Fruit fly (Drosophila melanogaster) whole organism, embryonic: ENCODE results near the gene CG2247.

Experiments
- Asciz ChIP-seq: fragments of 200-800 bp; sonication (Bioruptor generic); optimal IDR thresholded peaks from 2 replicates; lab custom pipeline; 2017; ENCODE audit warnings: missing biosample characterization, mild to moderate bottlenecking, missing genetic modification characterization, missing genetic modification reagents
- C15 ChIP-seq: fragments of 200-800 bp; sonication (Bioruptor generic); IDR thresholded peaks from 3 replicates; pipeline ENCODE4 v1.3.6; 2022; ENCODE audit warnings: missing biosample characterization, missing genetic modification characterization
- CG10431 ChIP-seq: fragments of 200-800 bp; sonication (Bioruptor generic); optimal IDR thresholded peaks from 3 replicates; lab custom pipeline; 2018; ENCODE audit warnings: missing biosample characterization, mild to moderate bottlenecking, missing genetic modification characterization
- CG11247 ChIP-seq: fragments of 200-800 bp; sonication (Bioruptor generic); IDR thresholded peaks from 2 replicates; pipeline ENCODE4 v1.3.6; 2022; ENCODE audit warnings: missing biosample characterization, missing genetic modification characterization
- CG14965 ChIP-seq: fragments of 200-800 bp; sonication (Bioruptor generic); optimal IDR thresholded peaks from 2 replicates; lab custom pipeline; 2016; ENCODE audit warnings: missing biosample characterization, missing genetic modification characterization, borderline replicate concordance
- CG1603 ChIP-seq: fragments of 200-800 bp; sonication (Bioruptor generic); optimal IDR thresholded peaks from 2 replicates; lab custom pipeline; 2019; ENCODE audit warnings: missing biosample characterization, mild to moderate bottlenecking, missing genetic modification characterization, moderate library complexity
- CG1647 ChIP-seq: fragments of 200-800 bp; sonication (Bioruptor generic); optimal IDR thresholded peaks from 3 replicates; lab custom pipeline; 2016; ENCODE audit warnings: missing biosample characterization, missing genetic modification characterization
- CG17385 ChIP-seq: fragments of 200-800 bp; sonication (Bioruptor generic); optimal IDR thresholded peaks from 3 replicates; lab custom pipeline; 2018; ENCODE audit warnings: missing biosample characterization, mild to moderate bottlenecking, missing genetic modification characterization
- CG18476 ChIP-seq: fragments of 200-800 bp; sonication (Bioruptor generic); optimal IDR thresholded peaks from 2 replicates; lab custom pipeline; 2016; ENCODE audit warnings: missing biosample characterization, mild to moderate bottlenecking, missing genetic modification characterization
- CG30431 ChIP-seq: fragments of 200-800 bp; sonication (Bioruptor generic); optimal IDR thresholded peaks from 2 replicates; lab custom pipeline; 2017; ENCODE audit warnings: missing biosample characterization, missing genetic modification characterization
- CG34422 ChIP-seq: fragments of 200-800 bp; sonication (Bioruptor generic); IDR thresholded peaks from 3 replicates; pipeline ENCODE4 v1.3.6; 2022; ENCODE audit warnings: missing biosample characterization, missing genetic modification characterization
- CG6254 ChIP-seq: fragments of 200-800 bp; sonication (Bioruptor generic); optimal IDR thresholded peaks from 3 replicates; lab custom pipeline; 2017; ENCODE audit warnings: mild to moderate bottlenecking, missing biosample characterization, missing genetic modification reagents, missing genetic modification characterization
- CG6689 ChIP-seq: fragments of 200-800 bp; sonication (Bioruptor generic); IDR thresholded peaks from 2 replicates; pipeline ENCODE4 v1.3.6; 2022; ENCODE audit warnings: missing biosample characterization, missing genetic modification characterization
- CG7839 ChIP-seq: fragments of 200-800 bp; sonication (Bioruptor generic); optimal IDR thresholded peaks from 3 replicates; lab custom pipeline; 2018; ENCODE audit warnings: missing biosample characterization, mild to moderate bottlenecking, missing genetic modification characterization, moderate library complexity
- CG8388 ChIP-seq: fragments of 200-800 bp; sonication (Bioruptor generic); optimal IDR thresholded peaks from 2 replicates; lab custom pipeline; 2019; ENCODE audit warnings: missing biosample characterization, mild to moderate bottlenecking, missing genetic modification characterization, moderate library complexity
- CoRest ChIP-seq: fragments of 200-800 bp; sonication (Bioruptor generic); optimal IDR thresholded peaks from 3 replicates; lab custom pipeline; 2018; ENCODE audit warnings: missing biosample characterization, mild to moderate bottlenecking, missing genetic modification characterization, moderate library complexity
- D ChIP-seq, 2 experiments: fragments of 200-800 bp in 1 of 2; fragments of >200 bp in 1 of 2; sonication (Bioruptor generic) in 1 of 2; optimal IDR thresholded peaks; 2 replicates in 1 of 2; 3 replicates in 1 of 2; lab custom pipeline; 2017; ENCODE audit warnings: mild to moderate bottlenecking in 1 of 2, missing biosample characterization in 1 of 2, missing genetic modification characterization in 1 of 2, missing genetic modification reagents in 1 of 2
- D19A ChIP-seq: fragments of 200-800 bp; optimal IDR thresholded peaks from 3 replicates; lab custom pipeline; 2019; ENCODE audit warnings: missing biosample characterization, mild to moderate bottlenecking, missing genetic modification characterization, moderate library complexity
- HHEX ChIP-seq: fragments of 200-800 bp; sonication (Bioruptor generic); optimal IDR thresholded peaks from 3 replicates; lab custom pipeline; 2017; ENCODE audit warnings: missing biosample characterization, mild to moderate bottlenecking, missing genetic modification characterization, missing genetic modification reagents
- Hmr ChIP-seq: fragments of 200-800 bp; sonication (Bioruptor generic); optimal IDR thresholded peaks from 3 replicates; lab custom pipeline; 2017; ENCODE audit warnings: mild to moderate bottlenecking, missing biosample characterization, missing genetic modification reagents, missing genetic modification characterization
- Nf-YB ChIP-seq: fragments of 200-800 bp; sonication (Bioruptor generic); optimal IDR thresholded peaks from 3 replicates; lab custom pipeline; 2019; ENCODE audit warnings: missing biosample characterization, mild to moderate bottlenecking, missing genetic modification characterization, moderate library complexity
- Oli ChIP-seq: fragments of 200-800 bp; sonication (Bioruptor generic); optimal IDR thresholded peaks from 2 replicates; lab custom pipeline; 2018; ENCODE audit warnings: missing biosample characterization, mild to moderate bottlenecking, missing genetic modification characterization, moderate library complexity
- Ptx1 ChIP-seq: fragments of 200-800 bp; sonication (Bioruptor generic); IDR thresholded peaks from 2 replicates; pipeline ENCODE4 v1.3.6; 2022; ENCODE audit warnings: missing biosample characterization, missing genetic modification characterization
- Sox102F ChIP-seq: fragments of 200-800 bp; sonication (Bioruptor generic); optimal IDR thresholded peaks from 2 replicates; lab custom pipeline; 2018; ENCODE audit warnings: missing biosample characterization, mild to moderate bottlenecking, missing genetic modification characterization, moderate library complexity
- Ssrp ChIP-seq: fragments of 200-800 bp; sonication (Bioruptor generic); optimal IDR thresholded peaks from 2 replicates; lab custom pipeline; 2018; ENCODE audit warnings: missing biosample characterization, mild to moderate bottlenecking, missing genetic modification characterization, moderate library complexity
- ara ChIP-seq: fragments of 200-800 bp; sonication (Bioruptor generic); IDR thresholded peaks from 2 replicates; pipeline ENCODE4 v1.3.6; 2022; ENCODE audit warnings: missing biosample characterization, missing genetic modification characterization
- croc ChIP-seq: fragments of 200-800 bp; sonication (Bioruptor generic); conservative IDR thresholded peaks from 3 replicates; pipeline ENCODE4 v1.3.6; 2022; ENCODE audit warnings: missing biosample characterization, missing genetic modification characterization
- dati ChIP-seq: fragments of 200-800 bp; sonication (Bioruptor generic); IDR thresholded peaks from 2 replicates; pipeline ENCODE4 v1.3.6; 2022; ENCODE audit warnings: missing biosample characterization, missing genetic modification characterization
- dmrt11E ChIP-seq: fragments of 200-800 bp; sonication (Bioruptor generic); optimal IDR thresholded peaks from 3 replicates; lab custom pipeline; 2018; ENCODE audit warnings: missing biosample characterization, mild to moderate bottlenecking, missing genetic modification characterization, moderate library complexity
- dmrt99B ChIP-seq: fragments of 200-800 bp; sonication (Bioruptor generic); optimal IDR thresholded peaks from 2 replicates; lab custom pipeline; 2018; ENCODE audit warnings: missing biosample characterization, mild to moderate bottlenecking, missing genetic modification characterization, moderate library complexity
- dpn ChIP-seq, 2 experiments: fragments of 200-800 bp; sonication (Bioruptor generic); optimal IDR thresholded peaks; 3 replicates each; lab custom pipeline; 2016; ENCODE audit warnings: missing biosample characterization in 2 of 2, missing genetic modification characterization in 2 of 2
- dysf ChIP-seq: fragments of 200-800 bp; sonication (Bioruptor generic); IDR thresholded peaks from 3 replicates; pipeline ENCODE4 v1.3.6; 2022; ENCODE audit warnings: missing biosample characterization, missing genetic modification characterization
- gcm ChIP-seq: fragments of 200-800 bp; sonication (Bioruptor generic); optimal IDR thresholded peaks from 2 replicates; lab custom pipeline; 2019; ENCODE audit warnings: missing biosample characterization, mild to moderate bottlenecking, missing genetic modification characterization, moderate library complexity
- gsb-n ChIP-seq: fragments of 200-800 bp; sonication (Bioruptor generic); optimal IDR thresholded peaks from 3 replicates; lab custom pipeline; 2018; ENCODE audit warnings: missing biosample characterization, mild to moderate bottlenecking, missing genetic modification characterization
- insv ChIP-seq, 2 experiments: fragments of 200-800 bp; sonication (Bioruptor generic); optimal IDR thresholded peaks; 3 replicates each; lab custom pipeline; 2016 to 2018; ENCODE audit warnings: missing biosample characterization in 2 of 2, missing genetic modification characterization in 2 of 2
- lola ChIP-seq, 3 experiments: fragments of >200 bp in 2 of 3; fragments of 200-800 bp in 1 of 3; sonication (Bioruptor generic) in 1 of 3; optimal IDR thresholded peaks; 2 replicates each; lab custom pipeline; 2017 to 2019; ENCODE audit warnings: missing biosample characterization in 3 of 3, missing genetic modification characterization in 3 of 3, mild to moderate bottlenecking in 1 of 3, moderate library complexity in 1 of 3
- nmo ChIP-seq: fragments of 200-800 bp; sonication (Bioruptor generic); optimal IDR thresholded peaks from 2 replicates; lab custom pipeline; 2018; ENCODE audit warnings: missing biosample characterization, mild to moderate bottlenecking, missing genetic modification characterization, moderate library complexity
- phol ChIP-seq: fragments of 200-800 bp; sonication (Bioruptor generic); optimal IDR thresholded peaks from 3 replicates; lab custom pipeline; 2018; ENCODE audit warnings: missing biosample characterization, mild to moderate bottlenecking, missing genetic modification characterization, moderate library complexity
- prd ChIP-seq, 3 experiments: fragments of >200 bp in 2 of 3; fragments of 200-800 bp in 1 of 3; sonication (Bioruptor generic) in 1 of 3; optimal IDR thresholded peaks in 2 of 3; IDR thresholded peaks in 1 of 3; 2 replicates in 2 of 3; 3 replicates in 1 of 3; pipeline versions ENCODE4 v1.3.6 to Lab custom; 2017 to 2022; ENCODE audit warnings: missing biosample characterization in 1 of 3, missing genetic modification characterization in 1 of 3
- row ChIP-seq: fragments of 200-800 bp; sonication (Bioruptor generic); IDR thresholded peaks from 3 replicates; pipeline ENCODE4 v1.3.6; 2022; ENCODE audit warnings: missing biosample characterization, missing genetic modification characterization
- sisA ChIP-seq: fragments of 200-800 bp; sonication (Bioruptor generic); IDR thresholded peaks from 2 replicates; pipeline ENCODE4 v1.3.6; 2022; ENCODE audit warnings: missing biosample characterization, missing genetic modification characterization
- sna ChIP-seq: fragments of 200-800 bp; sonication (Bioruptor generic); IDR thresholded peaks from 2 replicates; pipeline ENCODE4 v1.3.6; 2022; ENCODE audit warnings: missing biosample characterization, missing genetic modification characterization; ENCODE audit not compliant: partially characterized antibody
- trem ChIP-seq: fragments of 200-800 bp; optimal IDR thresholded peaks from 3 replicates; lab custom pipeline; 2019; ENCODE audit warnings: missing biosample characterization, mild to moderate bottlenecking, missing genetic modification characterization, moderate library complexity
- unpg ChIP-seq: fragments of 200-800 bp; sonication (Bioruptor generic); optimal IDR thresholded peaks from 3 replicates; lab custom pipeline; 2018; ENCODE audit warnings: missing biosample characterization, mild to moderate bottlenecking, missing genetic modification characterization, moderate library complexity
- yki ChIP-seq: fragments of >200 bp; optimal IDR thresholded peaks from 3 replicates; lab custom pipeline; 2018

The CG2247 gene

DNA sequence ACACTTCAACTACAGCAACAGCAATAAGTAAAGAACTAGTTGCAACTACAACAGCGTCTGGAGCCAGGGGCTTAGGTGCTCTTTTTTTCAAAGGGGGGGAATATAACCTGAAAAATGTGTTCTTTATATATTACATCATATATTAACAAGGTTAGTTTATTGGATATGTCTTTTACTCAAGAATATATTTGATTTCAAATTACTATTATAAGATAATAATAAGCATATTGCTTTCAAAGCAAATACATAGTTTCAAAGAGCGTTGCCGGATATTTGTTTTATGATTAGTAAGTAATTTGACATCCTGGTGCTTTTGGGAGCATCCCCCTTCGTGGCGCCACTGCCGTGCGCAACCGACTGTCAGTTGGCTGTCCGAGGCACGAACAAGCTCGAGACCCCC lies 47.6 kb upstream of the CG2247 start (continued):
- peak; percentile 10 for TF ChIP-seq CG6254 (GFP tag; lab: Kevin White, UChicago)
- peak; percentile 45 for TF ChIP-seq gcm (GFP tag; lab: Kevin White, UChicago)
- TF ChIP-seq CG6689 (GFP tag; lab: Robert Waterston, UW), result peak; percentile 66
- peak; percentile 2 for TF ChIP-seq CG10431
- peak; percentile 41; the same call in 1 of the 2 replicates for TF ChIP-seq ara (GFP tag; lab: Robert Waterston, UW)

dm6 chrX:11658181-11658842 lies 46.9 kb upstream of the CG2247 start:
- TF ChIP-seq C15 (GFP tag; lab: Robert Waterston, UW) (no peak), CG30431 (GFP tag; lab: Kevin White, UChicago) (no peak), CG11247 (GFP tag; lab: Robert Waterston, UW) (no peak), dati (no peak), dysf (peak; percentile 38; the same call in 1 of the 3 replicates), prd (optimal IDR thresholded peaks at IDR 0.05; lab: Kevin White, UChicago) (no peak), prd (GFP tag; IDR thresholded peaks at IDR 0.05; lab: Robert Waterston, UW) (peak; percentile 22; the same call in 1 of the 3 replicates), dmrt99B (tag; lab: Kevin White, UChicago) (peak; percentile 46), unpg (peak; percentile 50), HHEX (peak; percentile 13), CG17385 (GFP tag; lab: Kevin White, UChicago) (peak; percentile 6), yki (no peak), row (GFP tag; lab: Robert Waterston, UW) (peak; percentile 31; the same call in 1 of the 3 replicates), D (optimal IDR thresholded peaks at IDR 0.05; lab: Kevin White, UChicago) (no peak), D (GFP tag; optimal IDR thresholded peaks at IDR 0.05; lab: Kevin White, UChicago) (peak; percentile 13), sna (no peak), Sox102F (GFP tag; lab: Kevin White, UChicago) (peak; percentile 68), CG1603 (tag; lab: Kevin White, UChicago) (peak; percentile 17), Ptx1 (GFP tag; lab: Robert Waterston, UW) (peak; percentile 24; the same call in 1 of the 2 replicates), gsb-n (tag; lab: Kevin White, UChicago) (peak; percentile 17), lola (GFP tag; optimal IDR thresholded peaks at IDR 0.05; lab: Kevin White, UChicago) (peak in 1 of 3 experiments; percentile 22), dpn (GFP tag; optimal IDR thresholded peaks at IDR 0.05; lab: Kevin White, UChicago) (peak in 1 of 2 experiments; percentile 18), dmrt11E (peak; percentile 34), D19A (tag; lab: Kevin White, UChicago) (peak; percentile 25), CG1647 (GFP tag; lab: Kevin White, UChicago) (no peak), CG18476 (no peak), phol (tag; lab: Kevin White, UChicago) (peak; percentile 57), CG34422 (GFP tag; lab: Robert Waterston, UW) (no peak), insv (GFP tag; optimal IDR thresholded peaks at IDR 0.05; lab: Kevin White, UChicago) (no peak), CG14965 (GFP tag; lab: Kevin White, UChicago) (no peak), Ssrp (tag; lab: Kevin White, UChicago) (peak; percentile 43), nmo (GFP tag; lab: Kevin White, UChicago) (peak; percentile 39), Asciz (GFP tag; lab: Kevin White, UChicago) (peak; percentile 3), sisA (GFP tag; lab: Robert Waterston, UW) (peak; percentile 26; the same call in 1 of the 2 replicates), Nf-YB (GFP tag; lab: Kevin White, UChicago) (no peak), Hmr (GFP tag; lab: Kevin White, UChicago) (no peak), CG7839 (peak; percentile 39), Oli (tag; lab: Kevin White, UChicago) (peak; percentile 45), CoRest (tag; lab: Kevin White, UChicago) (peak; percentile 25), CG8388 (GFP tag; lab: Kevin White, UChicago) (peak; percentile 47), croc (GFP tag; lab: Robert Waterston, UW) (0 out of 3 replicates have a peak, but pooled peaks have one; percentile 18), trem (peak; percentile 28)
